Worm (Caenorhabditis elegans) whole organism, midembryonic: ENCODE results near the gene srbc-83.

Experiments
- flt-1 ChIP-seq: fragments of 200-800 bp; sonication (Bioruptor generic); IDR thresholded peaks from 2 replicates; pipeline ENCODE4 v1.3.6; 2022; ENCODE audit warnings: missing genetic modification characterization, missing compliant biosample characterization
- ztf-23 ChIP-seq: fragments of 200-800 bp; sonication (Bioruptor generic); IDR thresholded peaks from 2 replicates; pipeline ENCODE4 v1.3.6; 2022; ENCODE audit warnings: missing genetic modification reagents, missing genetic modification characterization, missing compliant biosample characterization
- ztf-29 ChIP-seq: fragments of 200-800 bp; sonication (Bioruptor generic); IDR thresholded peaks from 2 replicates; pipeline ENCODE4 v1.3.6; 2022; ENCODE audit warnings: missing genetic modification reagents, missing genetic modification characterization, missing compliant biosample characterization

ce11 chrV:16300276-16300675 lies 3.1 kb downstream of the srbc-83 start, which contains the start of gene srbc-82:
- TF ChIP-seq ztf-23 (no peak), flt-1 (GFP tag; lab: Robert Waterston, UW) (no peak), ztf-29 (GFP tag; lab: Robert Waterston, UW) (no peak)
